Fruit fly (Drosophila melanogaster): ENCODE data around the gene RpL40.

Gene RpL40

DNA sequence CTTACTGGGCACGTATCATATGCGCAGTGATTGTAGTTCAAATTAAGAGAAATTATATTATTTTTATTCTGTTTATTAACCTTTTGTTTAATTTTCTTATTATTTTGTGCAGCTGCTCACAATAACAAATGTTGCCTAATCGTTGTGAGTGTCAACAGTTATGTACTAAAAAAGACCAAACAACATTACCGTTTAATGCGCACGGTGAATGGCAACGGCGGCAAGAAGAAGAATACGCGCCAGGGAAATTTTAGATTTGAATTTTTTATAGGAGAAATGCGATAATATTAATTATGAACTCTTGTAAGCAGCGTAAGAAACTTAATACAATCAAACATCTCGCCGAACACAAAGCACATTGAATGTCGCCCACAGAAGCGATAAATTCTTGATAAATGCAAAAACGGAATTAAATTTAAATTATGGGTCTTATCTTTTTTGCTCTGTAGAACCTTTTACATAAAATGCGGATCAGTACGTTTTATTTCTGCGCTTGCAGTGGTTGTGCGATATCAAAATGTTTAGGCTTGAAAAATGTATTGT lies 39.8 kb upstream of the RpL40 start, which contains the start of the genes Tbcc and lectin-24Db (continued):
- peak; percentile 27 for TF ChIP-seq HmgZ (tag; optimal IDR thresholded peaks at IDR 0.05)
- no peak for TF ChIP-seq Tbp (GFP tag; optimal IDR thresholded peaks at IDR 0.05)
- TF ChIP-seq CG3163 (GFP tag; optimal IDR thresholded peaks at IDR 0.05) = no peak
- peak; percentile 38 for TF ChIP-seq CG9797 (GFP tag; optimal IDR thresholded peaks at IDR 0.05)
- peak; percentile 7 for TF ChIP-seq CG2712 (tag; optimal IDR thresholded peaks at IDR 0.05)
- no peak for TF ChIP-seq otp (GFP tag; IDR thresholded peaks at IDR 0.05)
- no peak for TF ChIP-seq Nf-YB (GFP tag; optimal IDR thresholded peaks at IDR 0.05)
- TF ChIP-seq E2f1 (GFP tag; IDR thresholded peaks at IDR 0.05) = no peak
- 0 out of 3 replicates have a peak, but pooled peaks have one; percentile 29 for TF ChIP-seq Opbp (GFP tag; IDR thresholded peaks at IDR 0.05; ENCODE audit: partially characterized antibody)

DNA sequence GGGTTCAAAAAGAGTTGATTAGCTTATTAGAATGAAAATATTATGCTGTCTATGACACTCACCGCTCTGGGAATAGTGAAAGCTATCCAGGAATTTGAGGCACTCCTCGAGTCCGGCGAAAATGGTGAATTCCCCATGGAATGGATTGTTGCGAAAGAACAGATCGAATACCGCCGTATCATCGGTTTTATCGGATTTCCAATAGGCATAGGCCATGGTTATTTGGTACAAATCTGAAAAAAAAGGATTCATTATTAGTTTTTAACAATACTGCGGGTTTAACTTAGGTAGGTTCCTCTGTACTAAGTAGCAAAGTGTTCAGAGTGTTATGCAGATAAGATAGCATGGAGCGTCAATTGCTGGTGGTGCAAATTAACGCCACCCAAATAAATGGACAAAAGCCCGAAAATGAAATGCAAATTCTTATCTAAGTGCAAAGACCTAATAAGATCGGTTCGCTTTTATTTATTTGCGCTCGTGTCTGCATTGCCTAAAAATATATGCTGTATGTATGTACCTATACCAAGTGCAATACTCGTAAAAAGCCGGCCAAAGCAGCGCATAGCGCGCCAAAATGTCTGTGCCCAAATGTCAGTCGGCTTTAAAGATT lies 31.7 kb upstream of the RpL40 start:
- TF ChIP-seq dysf (GFP tag; IDR thresholded peaks at IDR 0.05) = peak; percentile 29; the same call in 1 of the 3 replicates
- 0 out of 2 replicates have a peak, but pooled peaks have one; percentile 15 for TF ChIP-seq ttk (GFP tag; IDR thresholded peaks at IDR 0.05)
- TF ChIP-seq CG15601 (tag; optimal IDR thresholded peaks at IDR 0.05) = no peak
- TF ChIP-seq Gsc (GFP tag; IDR thresholded peaks at IDR 0.05) = no peak
- no peak for TF ChIP-seq CG42726 (GFP tag; IDR thresholded peaks at IDR 0.05; ENCODE audit: partially characterized antibody)
- TF ChIP-seq Atf6 (GFP tag; IDR thresholded peaks at IDR 0.05) = no peak
- TF ChIP-seq pan (optimal IDR thresholded peaks at IDR 0.05) = no peak
- TF ChIP-seq pan (GFP tag; optimal IDR thresholded peaks at IDR 0.05 in 1 of 2, IDR thresholded peaks at IDR 0.05 in 1 of 2) = peak in 1 of 2 experiments; percentile 25
- peak; percentile 12 for TF ChIP-seq CG18599 (GFP tag; optimal IDR thresholded peaks at IDR 0.05)
- TF ChIP-seq CG14441 (GFP tag; IDR thresholded peaks at IDR 0.05) = peak; percentile 39; the same call in 1 of the 2 replicates
- no peak for TF ChIP-seq crp (GFP tag; optimal IDR thresholded peaks at IDR 0.05)
- peak; percentile 17; the same call in 1 of the 2 replicates for TF ChIP-seq CG3847 (GFP tag; IDR thresholded peaks at IDR 0.05)
- TF ChIP-seq CG10209 (GFP tag; optimal IDR thresholded peaks at IDR 0.05) = peak; percentile 6
- peak; percentile 47; the same call in 1 of the 2 replicates for TF ChIP-seq slbo (GFP tag; IDR thresholded peaks at IDR 0.05)
- peak; percentile 43 for TF ChIP-seq CG2120 (GFP tag; optimal IDR thresholded peaks at IDR 0.05)
- TF ChIP-seq CG2889 (GFP tag; IDR thresholded peaks at IDR 0.05) = 0 out of 3 replicates have a peak, but pooled peaks have one; percentile 37
- no peak for TF ChIP-seq hbn (GFP tag; IDR thresholded peaks at IDR 0.05; ENCODE audit: partially characterized antibody)
- 0 out of 2 replicates have a peak, but pooled peaks have one; percentile 15 for TF ChIP-seq Ptx1 (GFP tag; IDR thresholded peaks at IDR 0.05)
- peak; percentile 29 for TF ChIP-seq sens (GFP tag)
- peak; percentile 18 for TF ChIP-seq CG15269 (tag; optimal IDR thresholded peaks at IDR 0.05)
- no peak for TF ChIP-seq Dip3 (GFP tag; optimal IDR thresholded peaks at IDR 0.05)
- TF ChIP-seq Sry-δ (GFP tag; optimal IDR thresholded peaks at IDR 0.05) = no peak
- TF ChIP-seq CG12769 (tag; optimal IDR thresholded peaks at IDR 0.05) = peak; percentile 23
- peak; percentile 69 for TF ChIP-seq grau (tag; optimal IDR thresholded peaks at IDR 0.05)
- peak; percentile 3 for TF ChIP-seq zfh2 (GFP tag; optimal IDR thresholded peaks at IDR 0.05)
- no peak for TF ChIP-seq CG16863 (GFP tag; optimal IDR thresholded peaks at IDR 0.05)
- TF ChIP-seq Ada2b (GFP tag; IDR thresholded peaks at IDR 0.05) = 0 out of 2 replicates have a peak, but pooled peaks have one; percentile 22
- TF ChIP-seq Rfx (GFP tag; IDR thresholded peaks at IDR 0.05) = 0 out of 2 replicates have a peak, but pooled peaks have one; percentile 4
- peak; percentile 47; the same call in 1 of the 2 replicates for TF ChIP-seq GATAe (GFP tag; conservative IDR thresholded peaks at IDR 0.05)
- no peak for TF ChIP-seq mld (GFP tag; IDR thresholded peaks at IDR 0.05; ENCODE audit: partially characterized antibody)
- TF ChIP-seq mirr (GFP tag; optimal IDR thresholded peaks at IDR 0.05) = peak; percentile 17
- no peak for TF ChIP-seq prd (optimal IDR thresholded peaks at IDR 0.05)
- TF ChIP-seq prd (GFP tag; IDR thresholded peaks at IDR 0.05) = 0 out of 3 replicates have a peak, but pooled peaks have one; percentile 40
- peak; percentile 67 for TF ChIP-seq row (GFP tag; IDR thresholded peaks at IDR 0.05)

All from whole organism, embryonic.